Fruit fly (Drosophila melanogaster) whole organism, prepupa: ENCODE data around the gene Pdxk.

ENCODE experiments used
- Blimp-1 ChIP-seq: fragments of 200-800 bp; sonication (Bioruptor generic); optimal IDR thresholded peaks from 3 replicates; lab custom pipeline; 2017; ENCODE audit warnings: missing biosample characterization, missing genetic modification characterization, mild to moderate bottlenecking, moderate library complexity, missing genetic modification reagents
- CG10631 ChIP-seq: fragments of 200-800 bp; sonication (Bioruptor generic); optimal IDR thresholded peaks from 2 replicates; lab custom pipeline; 2016; ENCODE audit warnings: missing biosample characterization, missing genetic modification characterization
- CG10669 ChIP-seq: fragments of 200-800 bp; sonication (Bioruptor generic); optimal IDR thresholded peaks from 3 replicates; lab custom pipeline; 2018; ENCODE audit warnings: missing biosample characterization, mild to moderate bottlenecking, missing genetic modification characterization, moderate library complexity
- CG11762 ChIP-seq: fragments of 200-800 bp; sonication (Bioruptor generic); optimal IDR thresholded peaks from 3 replicates; lab custom pipeline; 2016; ENCODE audit warnings: missing biosample characterization, missing genetic modification characterization; ENCODE audit not compliant: insufficient read depth
- CG11902 ChIP-seq: fragments of 200-800 bp; sonication (Bioruptor generic); optimal IDR thresholded peaks from 3 replicates; lab custom pipeline; 2016; ENCODE audit warnings: missing biosample characterization, missing genetic modification characterization
- CG15336 ChIP-seq: fragments of 200-800 bp; sonication (Bioruptor generic); IDR thresholded peaks from 2 replicates; pipeline ENCODE4 v1.3.6; 2022; ENCODE audit warnings: missing biosample characterization, missing genetic modification characterization
- CG1621 ChIP-seq: fragments of 200-800 bp; sonication (Bioruptor generic); optimal IDR thresholded peaks from 3 replicates; lab custom pipeline; 2018; ENCODE audit warnings: missing biosample characterization, mild to moderate bottlenecking, missing genetic modification characterization
- CG3032 ChIP-seq: fragments of 200-800 bp; optimal IDR thresholded peaks from 2 replicates; lab custom pipeline; 2019; ENCODE audit warnings: missing biosample characterization, mild to moderate bottlenecking, missing genetic modification characterization, moderate library complexity
- CG31627 ChIP-seq: fragments of 200-800 bp; sonication (Bioruptor generic); optimal IDR thresholded peaks from 3 replicates; lab custom pipeline; 2016; ENCODE audit warnings: missing biosample characterization, missing genetic modification characterization
- CG34406 ChIP-seq: fragments of 200-800 bp; sonication (Bioruptor generic); optimal IDR thresholded peaks from 3 replicates; lab custom pipeline; 2016; ENCODE audit warnings: missing biosample characterization, missing genetic modification characterization
- CG6163 ChIP-seq: fragments of 200-800 bp; sonication (Bioruptor generic); IDR thresholded peaks from 3 replicates; pipeline ENCODE4 v1.3.6; 2022; ENCODE audit warnings: missing biosample characterization, missing genetic modification characterization
- CG6276 ChIP-seq: fragments of 200-800 bp; sonication (Bioruptor generic); optimal IDR thresholded peaks from 2 replicates; lab custom pipeline; 2017; ENCODE audit warnings: missing biosample characterization, mild to moderate bottlenecking, missing genetic modification characterization
- CG6792 ChIP-seq: fragments of 200-800 bp; sonication (Bioruptor generic); optimal IDR thresholded peaks from 3 replicates; lab custom pipeline; 2016; ENCODE audit warnings: missing biosample characterization, missing genetic modification characterization
- CG6808 ChIP-seq: fragments of 200-800 bp; sonication (Bioruptor generic); optimal IDR thresholded peaks from 3 replicates; lab custom pipeline; 2017; ENCODE audit warnings: missing biosample characterization, missing genetic modification characterization, mild to moderate bottlenecking, moderate library complexity, missing genetic modification reagents
- CG7368 ChIP-seq: fragments of 200-800 bp; sonication (Bioruptor generic); optimal IDR thresholded peaks from 3 replicates; lab custom pipeline; 2016; ENCODE audit warnings: missing biosample characterization, missing genetic modification characterization
- CG8119 ChIP-seq: fragments of 200-800 bp; sonication (Bioruptor generic); IDR thresholded peaks from 3 replicates; pipeline ENCODE4 v1.3.6; 2022; ENCODE audit warnings: missing biosample characterization, missing genetic modification characterization
- CG8319 ChIP-seq: fragments of 200-800 bp; sonication (Bioruptor generic); optimal IDR thresholded peaks from 3 replicates; lab custom pipeline; 2016; ENCODE audit warnings: missing biosample characterization, missing genetic modification characterization
- CG8632 ChIP-seq: fragments of 200-800 bp; sonication (Bioruptor generic); optimal IDR thresholded peaks from 3 replicates; lab custom pipeline; 2016; ENCODE audit warnings: missing biosample characterization, missing genetic modification characterization
- Eip78C ChIP-seq: fragments of 200-800 bp; sonication (Bioruptor generic); peaks from one replicate; lab custom pipeline; 2016; ENCODE audit warnings: missing biosample characterization, missing genetic modification characterization
- Eip93F ChIP-seq: fragments of 200-800 bp; sonication (Bioruptor generic); optimal IDR thresholded peaks from 2 replicates; lab custom pipeline; 2016; ENCODE audit warnings: missing biosample characterization, mild to moderate bottlenecking, missing genetic modification characterization
- Ets21C ChIP-seq: fragments of 200-800 bp; sonication (Bioruptor generic); optimal IDR thresholded peaks from 3 replicates; lab custom pipeline; 2016; ENCODE audit warnings: missing biosample characterization, missing genetic modification characterization
- Ets96B ChIP-seq: fragments of 200-800 bp; optimal IDR thresholded peaks from 2 replicates; lab custom pipeline; 2019; ENCODE audit warnings: missing biosample characterization, mild to moderate bottlenecking, missing genetic modification characterization, moderate library complexity
- Hr39 ChIP-seq: fragments of 200-800 bp; sonication (Bioruptor generic); optimal IDR thresholded peaks from 2 replicates; lab custom pipeline; 2016; ENCODE audit warnings: missing biosample characterization, missing genetic modification characterization
- Lpt ChIP-seq: fragments of 200-800 bp; sonication (Bioruptor generic); optimal IDR thresholded peaks from 3 replicates; lab custom pipeline; 2016; ENCODE audit warnings: missing biosample characterization, missing genetic modification characterization
- OdsH ChIP-seq: fragments of 200-800 bp; sonication (Bioruptor generic); optimal IDR thresholded peaks from 3 replicates; lab custom pipeline; 2016; ENCODE audit warnings: missing biosample characterization, missing genetic modification characterization
- Sox102F ChIP-seq: fragments of 200-800 bp; sonication (Bioruptor generic); optimal IDR thresholded peaks from 2 replicates; lab custom pipeline; 2016; ENCODE audit warnings: missing biosample characterization, mild to moderate bottlenecking, missing genetic modification characterization
- Sox15 ChIP-seq: fragments of 200-800 bp; sonication (Bioruptor generic); optimal IDR thresholded peaks from 3 replicates; lab custom pipeline; 2016; ENCODE audit warnings: missing biosample characterization, missing genetic modification characterization
- achi ChIP-seq: fragments of 200-800 bp; sonication (Bioruptor generic); optimal IDR thresholded peaks from 3 replicates; lab custom pipeline; 2016; ENCODE audit warnings: missing biosample characterization, missing genetic modification characterization
- cyc ChIP-seq: fragments of 200-800 bp; sonication (Bioruptor generic); optimal IDR thresholded peaks from 3 replicates; lab custom pipeline; 2016; ENCODE audit warnings: missing biosample characterization, missing genetic modification characterization
- dac ChIP-seq: fragments of 200-800 bp; sonication (Bioruptor generic); optimal IDR thresholded peaks from 2 replicates; lab custom pipeline; 2017; ENCODE audit warnings: missing biosample characterization, mild to moderate bottlenecking, missing genetic modification characterization
- dsx ChIP-seq: fragments of 200-800 bp; optimal IDR thresholded peaks from 3 replicates; lab custom pipeline; 2019; ENCODE audit warnings: missing biosample characterization, mild to moderate bottlenecking, missing genetic modification characterization, moderate library complexity; ENCODE audit not compliant: poor library complexity, severe bottlenecking
- eg ChIP-seq: fragments of 200-800 bp; sonication (Bioruptor generic); IDR thresholded peaks from 3 replicates; pipeline ENCODE4 v1.3.6; 2022; ENCODE audit warnings: missing biosample characterization, missing genetic modification characterization
- esn ChIP-seq: fragments of 200-800 bp; sonication (Bioruptor generic); optimal IDR thresholded peaks from 2 replicates; lab custom pipeline; 2016; ENCODE audit warnings: missing biosample characterization, mild to moderate bottlenecking, missing genetic modification characterization, moderate library complexity
- fd59A ChIP-seq: fragments of 200-800 bp; sonication (Bioruptor generic); optimal IDR thresholded peaks from 2 replicates; lab custom pipeline; 2017; ENCODE audit warnings: missing biosample characterization, mild to moderate bottlenecking, missing genetic modification characterization, missing genetic modification reagents
- fkh ChIP-seq: fragments of 200-800 bp; sonication (Bioruptor generic); optimal IDR thresholded peaks from 3 replicates; lab custom pipeline; 2017; ENCODE audit warnings: missing biosample characterization, mild to moderate bottlenecking, missing genetic modification characterization, moderate library complexity
- lz ChIP-seq: fragments of 200-800 bp; sonication (Bioruptor generic); optimal IDR thresholded peaks from 3 replicates; lab custom pipeline; 2016; ENCODE audit warnings: missing biosample characterization, missing genetic modification characterization
- net ChIP-seq: fragments of 200-800 bp; sonication (Bioruptor generic); optimal IDR thresholded peaks from 3 replicates; lab custom pipeline; 2016; ENCODE audit warnings: missing biosample characterization, missing genetic modification characterization
- pdm3 ChIP-seq: fragments of 200-800 bp; sonication (Bioruptor generic); optimal IDR thresholded peaks from 3 replicates; lab custom pipeline; 2016; ENCODE audit warnings: missing biosample characterization, missing genetic modification characterization
- salr ChIP-seq, 2 experiments: fragments of 200-800 bp; sonication (Bioruptor generic); optimal IDR thresholded peaks; 3 replicates each; lab custom pipeline; 2016 to 2018; ENCODE audit warnings: missing biosample characterization in 2 of 2, missing genetic modification characterization in 2 of 2, mild to moderate bottlenecking in 1 of 2
- svp ChIP-seq: fragments of 200-800 bp; sonication (Bioruptor generic); peaks from one replicate; lab custom pipeline; 2016; ENCODE audit warnings: missing biosample characterization, missing genetic modification characterization
- topi ChIP-seq: fragments of 200-800 bp; sonication (Bioruptor generic); optimal IDR thresholded peaks from 3 replicates; lab custom pipeline; 2016; ENCODE audit warnings: missing biosample characterization, missing genetic modification characterization
- vri ChIP-seq: fragments of 200-800 bp; sonication (Bioruptor generic); optimal IDR thresholded peaks from 3 replicates; lab custom pipeline; 2016; ENCODE audit warnings: missing biosample characterization, mild to moderate bottlenecking, missing genetic modification characterization

Pdxk gene

dm6 chr3L:9358713-9359040 is 1.4 kb upstream of the Pdxk start, which contains the start of the genes UGP and Svip (continued):
- TF ChIP-seq CG6276 (GFP tag; lab: Kevin White, UChicago) (no peak), Sox102F (GFP tag; lab: Kevin White, UChicago) (peak; percentile 19), CG6792 (GFP tag; lab: Kevin White, UChicago) (no peak), CG8319 (GFP tag; lab: Kevin White, UChicago) (no peak), CG6808 (GFP tag; lab: Kevin White, UChicago) (no peak), topi (GFP tag; lab: Kevin White, UChicago) (peak; percentile 39), CG7368 (GFP tag; lab: Kevin White, UChicago) (peak; percentile 6), CG34406 (GFP tag; lab: Kevin White, UChicago) (no peak), dsx (GFP tag; lab: Kevin White, UChicago) (no peak), Sox15 (GFP tag; lab: Kevin White, UChicago) (no peak), CG3032 (tag; lab: Kevin White, UChicago) (peak; percentile 0), CG6163 (GFP tag; lab: Robert Waterston, UW) (peak; percentile 56; the same call in 1 of the 3 replicates), CG15336 (GFP tag; lab: Robert Waterston, UW) (peak; percentile 45; the same call in 1 of the 2 replicates), CG31627 (GFP tag; lab: Kevin White, UChicago) (no peak)

DNA sequence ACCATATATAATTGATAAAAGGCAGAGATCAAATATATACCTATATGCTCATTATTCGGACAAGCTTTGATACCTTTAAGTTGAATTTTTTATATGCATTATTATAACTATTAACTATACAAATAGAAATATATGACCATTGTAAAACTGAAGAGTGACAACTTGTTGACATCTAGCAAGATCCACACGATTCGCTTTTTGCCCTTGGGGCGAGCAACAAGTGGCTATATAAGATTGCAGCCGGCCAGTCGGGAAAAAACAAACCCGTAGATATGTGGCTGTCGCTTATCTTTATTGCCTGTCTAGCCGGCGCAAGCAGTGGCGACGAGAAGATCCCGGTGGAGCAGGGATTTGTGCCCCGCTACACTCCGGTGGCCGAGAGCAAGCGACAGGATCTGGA is 1.8 kb downstream of the Pdxk start, which contains the start of gene CG34456:
TSS of gene CG34456 (plus strand) at position 215 of the 400 bp plus-strand sequence.
- peak; percentile 19 for TF ChIP-seq CG6808 (GFP tag; lab: Kevin White, UChicago)
- TF ChIP-seq pdm3 (GFP tag; lab: Kevin White, UChicago), result no peak
- TF ChIP-seq fkh (GFP tag; lab: Kevin White, UChicago), result peak; percentile 25
- 0 out of 3 replicates have a peak, but pooled peaks have one; percentile 39 for TF ChIP-seq CG6163 (GFP tag; lab: Robert Waterston, UW)
- TF ChIP-seq svp, result peak; percentile 81
- TF ChIP-seq Eip93F (GFP tag; lab: Kevin White, UChicago), result no peak
- TF ChIP-seq Eip78C, result peak; percentile 59
- TF ChIP-seq, all 60 proteins: peak for 5

dm6 chr3L:9364131-9364530 is 4.0 kb downstream of the Pdxk start, which contains the start of gene mRRF1:
TSS of gene mRRF1 (plus strand) at chr3L:9364350.
- TF ChIP-seq CG11762 (GFP tag; lab: Kevin White, UChicago) (no peak), Eip93F (GFP tag; lab: Kevin White, UChicago) (peak; percentile 15), achi (peak; percentile 58), CG34406 (GFP tag; lab: Kevin White, UChicago) (no peak)

dm6 chr3L:9366850-9367430 is 6.8 kb downstream of the Pdxk start, which contains the start of the genes Klp67A and CG4452:
TSS of gene Klp67A (minus strand) at chr3L:9367046.
TSS of gene CG4452 (plus strand) at chr3L:9367377.
- TF ChIP-seq cyc (GFP tag; lab: Kevin White, UChicago), result peak; percentile 30
- TF ChIP-seq CG8319 (GFP tag; lab: Kevin White, UChicago), result no peak
- peak; percentile 30 for TF ChIP-seq Eip93F (GFP tag; lab: Kevin White, UChicago)
- no peak for TF ChIP-seq pdm3 (GFP tag; lab: Kevin White, UChicago)
- TF ChIP-seq CG3032 (tag; lab: Kevin White, UChicago), result peak; percentile 24
- TF ChIP-seq CG10631 (GFP tag; lab: Kevin White, UChicago), result no peak
- TF ChIP-seq CG34406 (GFP tag; lab: Kevin White, UChicago), result no peak
- TF ChIP-seq CG1621 (tag; lab: Kevin White, UChicago), result no peak
- no peak for TF ChIP-seq Blimp-1 (GFP tag; lab: Kevin White, UChicago)
- no peak for TF ChIP-seq vri
- TF ChIP-seq Sox15 (GFP tag; lab: Kevin White, UChicago), result no peak
- no peak for TF ChIP-seq CG8119 (GFP tag; lab: Robert Waterston, UW)
- TF ChIP-seq dac (GFP tag; lab: Kevin White, UChicago), result no peak
- TF ChIP-seq lz, result peak; percentile 38
- no peak for TF ChIP-seq CG6792 (GFP tag; lab: Kevin White, UChicago)
- no peak for TF ChIP-seq Ets21C
- no peak for TF ChIP-seq OdsH (GFP tag; lab: Kevin White, UChicago)
- TF ChIP-seq CG8632 (GFP tag; lab: Kevin White, UChicago), result no peak
- no peak for TF ChIP-seq fd59A (GFP tag; lab: Kevin White, UChicago)
- peak; percentile 2 for TF ChIP-seq achi
- TF ChIP-seq esn (GFP tag; lab: Kevin White, UChicago), result peak; percentile 62
- TF ChIP-seq CG6808 (GFP tag; lab: Kevin White, UChicago), result no peak
- peak; percentile 4 for TF ChIP-seq CG11902 (GFP tag; lab: Kevin White, UChicago)
- no peak for TF ChIP-seq net (GFP tag; lab: Kevin White, UChicago)
- 0 out of 3 replicates have a peak, but pooled peaks have one; percentile 16 for TF ChIP-seq eg (GFP tag; lab: Robert Waterston, UW)
- TF ChIP-seq fkh (GFP tag; lab: Kevin White, UChicago), result peak; percentile 11
- TF ChIP-seq Eip78C, result peak; percentile 77
- TF ChIP-seq CG10669 (GFP tag; lab: Kevin White, UChicago), result no peak
- no peak for TF ChIP-seq salr (GFP tag; optimal IDR thresholded peaks at IDR 0.05; lab: Kevin White, UChicago)
- no peak for TF ChIP-seq Ets96B (tag; lab: Kevin White, UChicago)
- TF ChIP-seq Lpt (GFP tag; lab: Kevin White, UChicago), result no peak
- no peak for TF ChIP-seq Hr39 (GFP tag; lab: Kevin White, UChicago)
